Fruit fly (Drosophila melanogaster) S2 (cell line): ENCODE measurements around the gene CG31769.

ENCODE experiments used
- CG8478 ChIP-seq: fragments of >200 bp; optimal IDR thresholded peaks from 2 replicates; lab custom pipeline; 2018
- CTCF ChIP-seq, 2 experiments: fragments of >200 bp; optimal IDR thresholded peaks; 2 replicates each; lab custom pipeline; 2018

DNA sequence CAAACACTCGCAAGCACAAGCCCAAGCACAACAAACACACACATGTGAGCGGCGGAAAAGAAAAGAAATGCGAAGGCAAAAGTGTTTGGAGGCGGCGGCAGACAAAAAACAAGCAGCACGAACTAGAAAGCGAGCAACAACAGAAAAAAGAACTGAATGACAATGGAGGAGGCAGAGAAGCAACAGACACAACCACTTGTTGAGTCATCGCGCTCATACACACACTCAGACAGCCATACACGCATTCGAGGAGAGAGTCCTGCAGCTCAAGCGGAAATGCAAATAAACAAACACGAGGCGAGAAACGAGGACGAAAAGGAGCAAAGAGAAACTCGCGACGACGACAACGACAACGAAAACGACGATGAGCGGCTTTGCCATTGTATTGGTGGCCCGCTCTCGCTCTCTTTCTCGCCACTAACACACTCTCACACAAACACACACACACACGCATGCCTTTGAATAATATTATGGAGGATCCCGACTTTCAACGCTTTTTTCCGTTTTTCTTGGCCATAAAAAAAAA lies 5.5 kb upstream of the CG31769 start:
- no peak for TF ChIP-seq CTCF (optimal IDR thresholded peaks at IDR 0.05; lab: Kevin White, UChicago)
- no peak for TF ChIP-seq CG8478 (lab: Kevin White, UChicago)
